Fruit fly (Drosophila melanogaster) whole organism, embryonic: ENCODE measurements around the gene CG2889.

ENCODE experiments used
- ATbp ChIP-seq: fragments of 200-800 bp; sonication (Bioruptor generic); optimal IDR thresholded peaks from 2 replicates; lab custom pipeline; 2017; ENCODE audit warnings: missing biosample characterization, mild to moderate bottlenecking, missing genetic modification characterization, missing genetic modification reagents
- Adf1 ChIP-seq: fragments of 200-800 bp; sonication (Bioruptor generic); IDR thresholded peaks from 2 replicates; pipeline ENCODE4 v1.3.6; 2022; ENCODE audit warnings: missing biosample characterization, missing genetic modification characterization
- CG12391 ChIP-seq: fragments of 200-800 bp; sonication (Bioruptor generic); optimal IDR thresholded peaks from 3 replicates; lab custom pipeline; 2018; ENCODE audit warnings: missing biosample characterization, mild to moderate bottlenecking, missing genetic modification characterization, moderate library complexity
- CG12659 ChIP-seq: fragments of 200-800 bp; sonication (Bioruptor generic); optimal IDR thresholded peaks from 3 replicates; lab custom pipeline; 2017; ENCODE audit warnings: mild to moderate bottlenecking, missing biosample characterization, missing genetic modification reagents, missing genetic modification characterization
- CG14965 ChIP-seq: fragments of 200-800 bp; sonication (Bioruptor generic); optimal IDR thresholded peaks from 2 replicates; lab custom pipeline; 2016; ENCODE audit warnings: missing biosample characterization, missing genetic modification characterization, borderline replicate concordance
- CG15514 ChIP-seq: fragments of 200-800 bp; sonication (Bioruptor generic); optimal IDR thresholded peaks from 3 replicates; lab custom pipeline; 2017; ENCODE audit warnings: missing biosample characterization, missing genetic modification characterization, mild to moderate bottlenecking, moderate library complexity, missing genetic modification reagents
- CG16779 ChIP-seq: fragments of 200-800 bp; sonication (Bioruptor generic); IDR thresholded peaks from 2 replicates; pipeline ENCODE4 v1.3.6; 2022; ENCODE audit warnings: missing biosample characterization, missing genetic modification characterization
- CG17186 ChIP-seq: fragments of 200-800 bp; sonication (Bioruptor generic); optimal IDR thresholded peaks from 3 replicates; lab custom pipeline; 2017; ENCODE audit warnings: missing biosample characterization, missing genetic modification reagents, missing genetic modification characterization
- CG17385 ChIP-seq: fragments of 200-800 bp; sonication (Bioruptor generic); optimal IDR thresholded peaks from 3 replicates; lab custom pipeline; 2018; ENCODE audit warnings: missing biosample characterization, mild to moderate bottlenecking, missing genetic modification characterization
- CG17568 ChIP-seq: fragments of 200-800 bp; sonication (Bioruptor generic); optimal IDR thresholded peaks from 2 replicates; lab custom pipeline; 2018; ENCODE audit warnings: missing biosample characterization, mild to moderate bottlenecking, missing genetic modification characterization, moderate library complexity
- CG1832 ChIP-seq: fragments of 200-800 bp; sonication (Bioruptor generic); optimal IDR thresholded peaks from 2 replicates; lab custom pipeline; 2017; ENCODE audit warnings: missing biosample characterization, mild to moderate bottlenecking, missing genetic modification characterization, inconsistent platforms
- CG30431 ChIP-seq: fragments of 200-800 bp; sonication (Bioruptor generic); optimal IDR thresholded peaks from 2 replicates; lab custom pipeline; 2017; ENCODE audit warnings: missing biosample characterization, missing genetic modification characterization
- CG31441 ChIP-seq: fragments of 200-800 bp; sonication (Bioruptor generic); IDR thresholded peaks from 2 replicates; pipeline ENCODE4 v1.3.6; 2022; ENCODE audit warnings: missing biosample characterization, missing genetic modification characterization
- CG3838 ChIP-seq: fragments of 200-800 bp; sonication (Bioruptor generic); optimal IDR thresholded peaks from 3 replicates; lab custom pipeline; 2016; ENCODE audit warnings: missing biosample characterization, missing genetic modification characterization
- CG5245 ChIP-seq: fragments of 200-800 bp; sonication (Bioruptor generic); optimal IDR thresholded peaks from 3 replicates; lab custom pipeline; 2016; ENCODE audit warnings: missing biosample characterization, missing genetic modification characterization
- CG6254 ChIP-seq: fragments of 200-800 bp; sonication (Bioruptor generic); optimal IDR thresholded peaks from 3 replicates; lab custom pipeline; 2017; ENCODE audit warnings: mild to moderate bottlenecking, missing biosample characterization, missing genetic modification reagents, missing genetic modification characterization
- CG7928 ChIP-seq: fragments of 200-800 bp; sonication (Bioruptor generic); optimal IDR thresholded peaks from 2 replicates; lab custom pipeline; 2017; ENCODE audit warnings: missing biosample characterization, mild to moderate bottlenecking, missing genetic modification characterization
- Camta ChIP-seq: fragments of 200-800 bp; sonication (Bioruptor generic); optimal IDR thresholded peaks from 2 replicates; lab custom pipeline; 2016; ENCODE audit warnings: missing biosample characterization, missing genetic modification characterization
- Dad ChIP-seq: fragments of 200-800 bp; sonication (Bioruptor generic); optimal IDR thresholded peaks from 3 replicates; lab custom pipeline; 2016; ENCODE audit warnings: missing biosample characterization, missing genetic modification characterization
- Dbx ChIP-seq: fragments of 200-800 bp; sonication (Bioruptor generic); IDR thresholded peaks from 3 replicates; pipeline ENCODE4 v1.3.6; 2022; ENCODE audit warnings: missing biosample characterization, missing genetic modification characterization
- Doc2 ChIP-seq: fragments of 200-800 bp; sonication (Bioruptor generic); IDR thresholded peaks from 2 replicates; pipeline ENCODE4 v1.3.6; 2022; ENCODE audit warnings: missing biosample characterization, missing genetic modification characterization
- H15 ChIP-seq: fragments of 200-800 bp; sonication (Bioruptor generic); IDR thresholded peaks from 3 replicates; pipeline ENCODE4 v1.3.6; 2022; ENCODE audit warnings: missing biosample characterization, missing genetic modification characterization
- Hr78 ChIP-seq, 2 experiments: fragments of 200-800 bp in 1 of 2; fragments of >200 bp in 1 of 2; sonication (Bioruptor generic) in 1 of 2; optimal IDR thresholded peaks; 2 replicates each; lab custom pipeline; 2017 to 2019; ENCODE audit warnings: missing biosample characterization in 2 of 2, missing genetic modification characterization in 2 of 2, mild to moderate bottlenecking in 1 of 2, moderate library complexity in 1 of 2
- MBD-R2 ChIP-seq: fragments of 200-800 bp; sonication (Bioruptor generic); IDR thresholded peaks from 2 replicates; pipeline ENCODE4 v1.3.6; 2022; ENCODE audit warnings: missing biosample characterization, missing genetic modification characterization
- Mad ChIP-seq: fragments of 200-800 bp; sonication (Bioruptor generic); optimal IDR thresholded peaks from 2 replicates; lab custom pipeline; 2016; ENCODE audit warnings: missing biosample characterization, missing genetic modification characterization
- Myb ChIP-seq: fragments of 200-800 bp; sonication (Bioruptor generic); optimal IDR thresholded peaks from 2 replicates; lab custom pipeline; 2016; ENCODE audit warnings: missing biosample characterization, missing genetic modification characterization
- NFAT ChIP-seq: fragments of 200-800 bp; sonication (Bioruptor generic); IDR thresholded peaks from 2 replicates; pipeline ENCODE4 v1.3.6; 2022; ENCODE audit warnings: missing biosample characterization, missing genetic modification characterization
- NK7.1 ChIP-seq: fragments of 200-800 bp; sonication (Bioruptor generic); optimal IDR thresholded peaks from 3 replicates; lab custom pipeline; 2016; ENCODE audit warnings: missing biosample characterization, missing genetic modification characterization
- Neu2 ChIP-seq: fragments of 200-800 bp; sonication (Bioruptor generic); optimal IDR thresholded peaks from 3 replicates; lab custom pipeline; 2016; ENCODE audit warnings: missing biosample characterization, missing genetic modification characterization, borderline replicate concordance
- Sox100B ChIP-seq: fragments of 200-800 bp; sonication (Bioruptor generic); optimal IDR thresholded peaks from 3 replicates; lab custom pipeline; 2018; ENCODE audit warnings: missing biosample characterization, mild to moderate bottlenecking, missing genetic modification characterization
- Spps ChIP-seq: fragments of 200-800 bp; sonication (Bioruptor generic); optimal IDR thresholded peaks from 2 replicates; lab custom pipeline; 2018; ENCODE audit warnings: missing biosample characterization, mild to moderate bottlenecking, missing genetic modification characterization
- Stat92E ChIP-seq, 3 experiments: fragments of >200 bp in 2 of 3; fragments of 200-800 bp in 1 of 3; sonication (Bioruptor generic) in 1 of 3; optimal IDR thresholded peaks; 2 replicates each; lab custom pipeline; 2017 to 2019; ENCODE audit warnings: missing biosample characterization in 3 of 3, missing genetic modification characterization in 3 of 3, mild to moderate bottlenecking in 1 of 3, moderate library complexity in 1 of 3
- Taf1 ChIP-seq: fragments of 200-800 bp; sonication (Bioruptor generic); IDR thresholded peaks from 2 replicates; pipeline ENCODE4 v1.3.6; 2022; ENCODE audit warnings: missing biosample characterization, missing genetic modification characterization
- Tbp ChIP-seq: fragments of >200 bp; optimal IDR thresholded peaks from 2 replicates; lab custom pipeline; 2018; ENCODE audit warnings: missing biosample characterization, missing genetic modification characterization
- ap ChIP-seq: fragments of 200-800 bp; sonication (Bioruptor generic); IDR thresholded peaks from 2 replicates; pipeline ENCODE4 v1.3.6; 2022; ENCODE audit warnings: missing biosample characterization, missing genetic modification characterization
- cad ChIP-seq: fragments of >200 bp; optimal IDR thresholded peaks from 2 replicates; lab custom pipeline; 2017; ENCODE audit warnings: missing biosample characterization, missing genetic modification characterization
- caup ChIP-seq: fragments of 200-800 bp; sonication (Bioruptor generic); optimal IDR thresholded peaks from 3 replicates; lab custom pipeline; 2017; ENCODE audit warnings: missing biosample characterization, mild to moderate bottlenecking, missing genetic modification characterization, moderate library complexity; ENCODE audit not compliant: severe bottlenecking
- ci ChIP-seq: fragments of 200-800 bp; sonication (Bioruptor generic); IDR thresholded peaks from 3 replicates; pipeline ENCODE4 v1.3.6; 2022; ENCODE audit warnings: missing biosample characterization, missing genetic modification characterization
- dati ChIP-seq: fragments of 200-800 bp; sonication (Bioruptor generic); IDR thresholded peaks from 2 replicates; pipeline ENCODE4 v1.3.6; 2022; ENCODE audit warnings: missing biosample characterization, missing genetic modification characterization
- fd3F ChIP-seq: fragments of 200-800 bp; sonication (Bioruptor generic); optimal IDR thresholded peaks from 2 replicates; lab custom pipeline; 2018; ENCODE audit warnings: missing biosample characterization, mild to moderate bottlenecking, missing genetic modification characterization, moderate library complexity
- fd96Cb ChIP-seq: fragments of 200-800 bp; sonication (Bioruptor generic); optimal IDR thresholded peaks from 2 replicates; lab custom pipeline; 2018; ENCODE audit warnings: missing biosample characterization, mild to moderate bottlenecking, missing genetic modification characterization, moderate library complexity
- gem ChIP-seq: fragments of 200-800 bp; sonication (Bioruptor generic); optimal IDR thresholded peaks from 2 replicates; lab custom pipeline; 2019; ENCODE audit warnings: missing biosample characterization, mild to moderate bottlenecking, missing genetic modification characterization, moderate library complexity
- gt ChIP-seq: fragments of 200-800 bp; sonication (Bioruptor generic); IDR thresholded peaks from 2 replicates; pipeline ENCODE4 v1.3.6; 2022; ENCODE audit warnings: missing biosample characterization, missing genetic modification characterization
- kni ChIP-seq: fragments of 200-800 bp; sonication (Bioruptor generic); optimal IDR thresholded peaks from 3 replicates; lab custom pipeline; 2017; ENCODE audit warnings: mild to moderate bottlenecking, missing biosample characterization, missing genetic modification reagents, missing genetic modification characterization
- luna ChIP-seq: fragments of 200-800 bp; sonication (Bioruptor generic); optimal IDR thresholded peaks from 2 replicates; lab custom pipeline; 2016; ENCODE audit warnings: missing biosample characterization, missing genetic modification characterization
- mld ChIP-seq: fragments of 200-800 bp; sonication (Bioruptor generic); IDR thresholded peaks from 3 replicates; pipeline ENCODE4 v1.3.6; 2022; ENCODE audit warnings: missing biosample characterization, missing genetic modification characterization; ENCODE audit not compliant: partially characterized antibody
- pita ChIP-seq: fragments of 200-800 bp; sonication (Bioruptor generic); optimal IDR thresholded peaks from 2 replicates; lab custom pipeline; 2017; ENCODE audit warnings: missing biosample characterization, mild to moderate bottlenecking, missing genetic modification characterization
- stwl ChIP-seq: fragments of 200-800 bp; sonication (Bioruptor generic); optimal IDR thresholded peaks from 3 replicates; lab custom pipeline; 2018; ENCODE audit warnings: missing biosample characterization, mild to moderate bottlenecking, missing genetic modification characterization, moderate library complexity
- tna ChIP-seq: fragments of 200-800 bp; sonication (Bioruptor generic); IDR thresholded peaks from 2 replicates; pipeline ENCODE4 v1.3.6; 2022; ENCODE audit warnings: missing biosample characterization, missing genetic modification characterization; ENCODE audit not compliant: partially characterized antibody
- vfl ChIP-seq: fragments of 200-800 bp; sonication (Bioruptor generic); optimal IDR thresholded peaks from 2 replicates; lab custom pipeline; 2016; ENCODE audit warnings: missing biosample characterization, missing genetic modification characterization

CG2889 gene

DNA sequence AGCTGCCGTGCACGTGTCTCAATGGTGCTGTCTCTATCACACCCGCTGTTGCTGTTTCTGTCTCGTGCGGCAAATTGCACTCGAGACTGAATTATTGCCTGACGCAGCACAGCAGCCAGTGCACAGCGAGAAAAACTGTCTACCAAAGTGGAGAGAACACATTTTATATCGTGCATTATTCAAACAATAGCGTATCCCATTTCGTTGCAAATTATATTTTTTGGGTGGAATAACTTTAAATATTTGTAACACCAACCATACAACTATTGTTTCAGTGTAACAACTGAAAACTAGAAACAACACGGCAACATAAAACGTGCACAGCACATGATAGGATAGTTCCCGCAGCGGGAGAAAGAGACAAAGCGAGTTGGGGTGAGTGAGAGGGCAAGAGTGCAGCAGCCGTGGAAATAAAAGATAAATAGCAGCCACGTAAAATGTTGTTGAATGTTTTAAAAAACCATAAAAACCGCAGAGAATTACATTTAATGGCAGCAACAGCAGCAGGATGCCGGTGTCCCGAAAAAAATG, 41.6 kb downstream of the CG2889 start (continued):
- TF ChIP-seq gt (GFP tag; lab: Robert Waterston, UW) (peak; percentile 38; the same call in 1 of the 2 replicates), CG17568 (GFP tag; lab: Kevin White, UChicago) (no peak), CG17186 (no peak), CG3838 (GFP tag; lab: Kevin White, UChicago) (no peak), Camta (GFP tag; lab: Kevin White, UChicago) (peak; percentile 49), stwl (tag; lab: Kevin White, UChicago) (peak; percentile 18), Sox100B (peak; percentile 21), ci (peak; percentile 75), CG17385 (GFP tag; lab: Kevin White, UChicago) (peak; percentile 20), mld (GFP tag; lab: Robert Waterston, UW) (no peak), CG5245 (peak; percentile 19), fd3F (GFP tag; lab: Kevin White, UChicago) (no peak), gem (tag; lab: Kevin White, UChicago) (peak; percentile 69), caup (GFP tag; lab: Kevin White, UChicago) (no peak), Tbp (GFP tag; lab: Kevin White, UChicago) (no peak), vfl (GFP tag; lab: Kevin White, UChicago) (no peak), ap (no peak), ATbp (GFP tag; lab: Kevin White, UChicago) (peak; percentile 4), CG1832 (no peak), Mad (GFP tag; lab: Kevin White, UChicago) (no peak), NFAT (GFP tag; lab: Robert Waterston, UW) (no peak), Adf1 (GFP tag; lab: Robert Waterston, UW) (no peak), CG14965 (GFP tag; lab: Kevin White, UChicago) (no peak), Dbx (GFP tag; lab: Robert Waterston, UW) (no peak), CG6254 (GFP tag; lab: Kevin White, UChicago) (peak; percentile 39), Taf1 (GFP tag; lab: Robert Waterston, UW) (no peak), CG12659 (GFP tag; lab: Kevin White, UChicago) (no peak), CG7928 (GFP tag; lab: Kevin White, UChicago) (no peak), cad (GFP tag; lab: Kevin White, UChicago) (no peak), Spps (peak; percentile 9), Stat92E (GFP tag; optimal IDR thresholded peaks at IDR 0.05; lab: Kevin White, UChicago) (peak in 1 of 3 experiments; percentile 47), Dad (GFP tag; lab: Kevin White, UChicago) (peak; percentile 61), tna (GFP tag; lab: Robert Waterston, UW) (no peak), CG16779 (GFP tag; lab: Robert Waterston, UW) (no peak), CG31441 (GFP tag; lab: Robert Waterston, UW) (peak; percentile 65), CG15514 (no peak), CG30431 (GFP tag; lab: Kevin White, UChicago) (peak; percentile 37), Doc2 (GFP tag; lab: Robert Waterston, UW) (no peak), Myb (GFP tag; lab: Kevin White, UChicago) (no peak), MBD-R2 (no peak), luna (GFP tag; lab: Kevin White, UChicago) (no peak), CG12391 (tag; lab: Kevin White, UChicago) (peak; percentile 31), kni (no peak), Hr78 (GFP tag; optimal IDR thresholded peaks at IDR 0.05; lab: Kevin White, UChicago) (no peak), fd96Cb (tag; lab: Kevin White, UChicago) (peak; percentile 63), pita (GFP tag; lab: Kevin White, UChicago) (no peak), H15 (peak; percentile 34; the same call in 1 of the 3 replicates), Neu2 (GFP tag; lab: Kevin White, UChicago) (peak; percentile 82), NK7.1 (GFP tag; lab: Kevin White, UChicago) (peak; percentile 32), dati (GFP tag; lab: Robert Waterston, UW) (no peak)
